Fruit fly (Drosophila melanogaster): ENCODE results near the gene CG10516.

The CG10516 gene

dm6 chr3L:16017528-16018250 lies 49.7 kb downstream of the CG10516 start:
- TF ChIP-seq tll (GFP tag; optimal IDR thresholded peaks at IDR 0.05): peak in 1 of 2 experiments; percentile 85
- no peak for TF ChIP-seq trh (GFP tag; optimal IDR thresholded peaks at IDR 0.05)
- no peak for TF ChIP-seq usp (GFP tag; optimal IDR thresholded peaks at IDR 0.05)
- no peak for TF ChIP-seq her (GFP tag; optimal IDR thresholded peaks at IDR 0.05)
- TF ChIP-seq CG15479 (GFP tag; optimal IDR thresholded peaks at IDR 0.05): peak; percentile 77
- TF ChIP-seq Ets65A (GFP tag): peak; percentile 3
- no peak for TF ChIP-seq CG16813 (GFP tag; IDR thresholded peaks at IDR 0.05; ENCODE audit: partially characterized antibody)
- no peak for TF ChIP-seq h (optimal IDR thresholded peaks at IDR 0.05)
- TF ChIP-seq Doc3 (GFP tag; IDR thresholded peaks at IDR 0.05; ENCODE audit: partially characterized antibody): 0 out of 3 replicates have a peak, but pooled peaks have one; percentile 29
- TF ChIP-seq wdn (GFP tag; IDR thresholded peaks at IDR 0.05): no peak
- TF ChIP-seq D (optimal IDR thresholded peaks at IDR 0.05): peak; percentile 94
- no peak for TF ChIP-seq D (GFP tag; optimal IDR thresholded peaks at IDR 0.05)
- TF ChIP-seq CG4424 (GFP tag; optimal IDR thresholded peaks at IDR 0.05): no peak

- TF ChIP-seq Xrp1 (GFP tag; IDR thresholded peaks at IDR 0.05) (peak; percentile 32; the same call in 1 of the 2 replicates), trem (tag; optimal IDR thresholded peaks at IDR 0.05) (no peak), Gug (GFP tag; IDR thresholded peaks at IDR 0.05) (no peak), CG9215 (GFP tag; IDR thresholded peaks at IDR 0.05) (no peak), CG11695 (GFP tag; IDR thresholded peaks at IDR 0.05) (no peak), CG16863 (GFP tag; optimal IDR thresholded peaks at IDR 0.05) (no peak), tin (GFP tag; optimal IDR thresholded peaks at IDR 0.05) (no peak), Dll (GFP tag; IDR thresholded peaks at IDR 0.05; ENCODE audit: partially characterized antibody) (no peak), esg (GFP tag; conservative IDR thresholded peaks at IDR 0.05) (no peak), mam (GFP tag; optimal IDR thresholded peaks at IDR 0.05) (no peak), CG32532 (GFP tag; IDR thresholded peaks at IDR 0.05) (no peak), corto (GFP tag; optimal IDR thresholded peaks at IDR 0.05) (no peak), Eip74EF (GFP tag; optimal IDR thresholded peaks at IDR 0.05) (no peak), btn (GFP tag; optimal IDR thresholded peaks at IDR 0.05) (no peak), Adf1 (GFP tag; IDR thresholded peaks at IDR 0.05) (no peak), ewg (GFP tag; optimal IDR thresholded peaks at IDR 0.05) (no peak), chm (GFP tag; IDR thresholded peaks at IDR 0.05) (no peak), Tbp (GFP tag; optimal IDR thresholded peaks at IDR 0.05) (no peak), CG7271 (tag; optimal IDR thresholded peaks at IDR 0.05) (peak; percentile 19), CG15601 (tag; optimal IDR thresholded peaks at IDR 0.05) (no peak), twi (tag; optimal IDR thresholded peaks at IDR 0.05) (no peak), CG17612 (GFP tag; IDR thresholded peaks at IDR 0.05) (no peak), CG10462 (GFP tag; optimal IDR thresholded peaks at IDR 0.05) (no peak), CG2712 (tag; optimal IDR thresholded peaks at IDR 0.05) (peak; percentile 38), CG18764 (GFP tag; optimal IDR thresholded peaks at IDR 0.05) (no peak), wor (GFP tag; IDR thresholded peaks at IDR 0.05) (no peak), grn (GFP tag; optimal IDR thresholded peaks at IDR 0.05) (no peak), CG12071 (GFP tag; optimal IDR thresholded peaks at IDR 0.05) (no peak), CG6254 (GFP tag; optimal IDR thresholded peaks at IDR 0.05) (no peak), zfh1 (GFP tag; IDR thresholded peaks at IDR 0.05) (no peak), lab (GFP tag; optimal IDR thresholded peaks at IDR 0.05) (no peak), dm (GFP tag; optimal IDR thresholded peaks at IDR 0.05) (no peak), Mrtf (GFP tag; IDR thresholded peaks at IDR 0.05) (no peak), Optix (GFP tag; IDR thresholded peaks at IDR 0.05) (no peak), tio (GFP tag; optimal IDR thresholded peaks at IDR 0.05) (no peak), aop (GFP tag; IDR thresholded peaks at IDR 0.05) (no peak), so (GFP tag; IDR thresholded peaks at IDR 0.05) (no peak), CG18476 (GFP tag; optimal IDR thresholded peaks at IDR 0.05) (no peak), h (optimal IDR thresholded peaks at IDR 0.05) (no peak)
Measured at dm6 chr3L:16018251-16018583, 50.2 kb downstream of the CG10516 start.

Data from whole organism, embryonic.